Fruit fly (Drosophila melanogaster) whole organism, embryonic: ENCODE measurements around the gene toe.

Experiments used
- Atf3 ChIP-seq: fragments of 200-800 bp; sonication (Bioruptor generic); optimal IDR thresholded peaks from 3 replicates; lab custom pipeline; 2016; ENCODE audit warnings: missing biosample characterization, missing genetic modification characterization
- CG12769 ChIP-seq: fragments of 200-800 bp; sonication (Bioruptor generic); optimal IDR thresholded peaks from 2 replicates; lab custom pipeline; 2019; ENCODE audit warnings: missing biosample characterization, mild to moderate bottlenecking, missing genetic modification characterization, moderate library complexity
- CG15479 ChIP-seq: fragments of 200-800 bp; sonication (Bioruptor generic); optimal IDR thresholded peaks from 3 replicates; lab custom pipeline; 2019; ENCODE audit warnings: missing biosample characterization, mild to moderate bottlenecking, missing genetic modification characterization, moderate library complexity
- CG15514 ChIP-seq: fragments of 200-800 bp; sonication (Bioruptor generic); optimal IDR thresholded peaks from 3 replicates; lab custom pipeline; 2017; ENCODE audit warnings: missing biosample characterization, missing genetic modification characterization, mild to moderate bottlenecking, moderate library complexity, missing genetic modification reagents
- CG17186 ChIP-seq: fragments of 200-800 bp; sonication (Bioruptor generic); optimal IDR thresholded peaks from 3 replicates; lab custom pipeline; 2017; ENCODE audit warnings: missing biosample characterization, missing genetic modification reagents, missing genetic modification characterization
- CG17328 ChIP-seq: fragments of 200-800 bp; sonication (Bioruptor generic); IDR thresholded peaks from 2 replicates; pipeline ENCODE4 v1.3.6; 2022; ENCODE audit warnings: missing biosample characterization, missing genetic modification characterization
- CG1832 ChIP-seq: fragments of 200-800 bp; sonication (Bioruptor generic); optimal IDR thresholded peaks from 2 replicates; lab custom pipeline; 2017; ENCODE audit warnings: missing biosample characterization, mild to moderate bottlenecking, missing genetic modification characterization, inconsistent platforms
- CG3847 ChIP-seq: fragments of 200-800 bp; sonication (Bioruptor generic); IDR thresholded peaks from 2 replicates; pipeline ENCODE4 v1.3.6; 2022; ENCODE audit warnings: missing biosample characterization, missing genetic modification characterization
- CG42726 ChIP-seq: fragments of 200-800 bp; sonication (Bioruptor generic); IDR thresholded peaks from 2 replicates; pipeline ENCODE4 v1.3.6; 2022; ENCODE audit warnings: missing biosample characterization, missing genetic modification characterization; ENCODE audit not compliant: partially characterized antibody
- CG5953 ChIP-seq: fragments of 200-800 bp; sonication (Bioruptor generic); IDR thresholded peaks from 2 replicates; pipeline ENCODE4 v1.3.6; 2022; ENCODE audit warnings: missing biosample characterization, missing genetic modification characterization
- CG8359 ChIP-seq: fragments of 200-800 bp; sonication (Bioruptor generic); optimal IDR thresholded peaks from 2 replicates; lab custom pipeline; 2017; ENCODE audit warnings: missing biosample characterization, mild to moderate bottlenecking, missing genetic modification characterization, borderline replicate concordance
- CG8388 ChIP-seq: fragments of 200-800 bp; sonication (Bioruptor generic); optimal IDR thresholded peaks from 2 replicates; lab custom pipeline; 2019; ENCODE audit warnings: missing biosample characterization, mild to moderate bottlenecking, missing genetic modification characterization, moderate library complexity
- CG8478 ChIP-seq: fragments of >200 bp; optimal IDR thresholded peaks from 2 replicates; lab custom pipeline; 2018
- CG9609 ChIP-seq: fragments of 200-800 bp; sonication (Bioruptor generic); optimal IDR thresholded peaks from 3 replicates; lab custom pipeline; 2016; ENCODE audit warnings: missing biosample characterization, missing genetic modification characterization
- Chrac-16 ChIP-seq: fragments of 200-800 bp; sonication (Bioruptor generic); optimal IDR thresholded peaks from 3 replicates; lab custom pipeline; 2016; ENCODE audit warnings: missing biosample characterization, missing genetic modification characterization
- CoRest ChIP-seq: fragments of 200-800 bp; sonication (Bioruptor generic); optimal IDR thresholded peaks from 3 replicates; lab custom pipeline; 2018; ENCODE audit warnings: missing biosample characterization, mild to moderate bottlenecking, missing genetic modification characterization, moderate library complexity
- Dbx ChIP-seq: fragments of 200-800 bp; sonication (Bioruptor generic); IDR thresholded peaks from 3 replicates; pipeline ENCODE4 v1.3.6; 2022; ENCODE audit warnings: missing biosample characterization, missing genetic modification characterization
- Dfd ChIP-seq, 2 experiments: fragments of >200 bp; optimal IDR thresholded peaks; 2 replicates each; lab custom pipeline; 2017; ENCODE audit warnings: missing biosample characterization in 2 of 2, missing genetic modification characterization in 2 of 2
- Dll ChIP-seq: fragments of 200-800 bp; sonication (Bioruptor generic); IDR thresholded peaks from 4 replicates; pipeline ENCODE4 v1.3.6; 2022; ENCODE audit warnings: missing biosample characterization, missing genetic modification characterization; ENCODE audit not compliant: partially characterized antibody
- Doc2 ChIP-seq: fragments of 200-800 bp; sonication (Bioruptor generic); IDR thresholded peaks from 2 replicates; pipeline ENCODE4 v1.3.6; 2022; ENCODE audit warnings: missing biosample characterization, missing genetic modification characterization
- Dref ChIP-seq: fragments of 200-800 bp; sonication (Bioruptor generic); IDR thresholded peaks from 2 replicates; pipeline ENCODE4 v1.3.6; 2022; ENCODE audit warnings: missing biosample characterization, missing genetic modification characterization
- Hr78 ChIP-seq, 2 experiments: fragments of 200-800 bp in 1 of 2; fragments of >200 bp in 1 of 2; sonication (Bioruptor generic) in 1 of 2; optimal IDR thresholded peaks; 2 replicates each; lab custom pipeline; 2017 to 2019; ENCODE audit warnings: missing biosample characterization in 2 of 2, missing genetic modification characterization in 2 of 2, mild to moderate bottlenecking in 1 of 2, moderate library complexity in 1 of 2
- Kr ChIP-seq: fragments of 200-800 bp; sonication (Bioruptor generic); optimal IDR thresholded peaks from 2 replicates; lab custom pipeline; 2017; ENCODE audit warnings: missing biosample characterization, mild to moderate bottlenecking, missing genetic modification characterization
- Nf-YA ChIP-seq: fragments of 200-800 bp; sonication (Bioruptor generic); IDR thresholded peaks from 2 replicates; pipeline ENCODE4 v1.3.6; 2022; ENCODE audit warnings: missing biosample characterization, missing genetic modification characterization
- Trl ChIP-seq, 3 experiments: fragments of >200 bp in 2 of 3; fragments of 200-800 bp in 1 of 3; sonication (Bioruptor generic) in 1 of 3; optimal IDR thresholded peaks; 2 replicates in 1 of 3; 3 replicates in 2 of 3; lab custom pipeline; 2016 to 2017; ENCODE audit warnings: missing biosample characterization in 1 of 3, missing genetic modification characterization in 1 of 3
- abd-A ChIP-seq: fragments of 200-800 bp; sonication (Bioruptor generic); optimal IDR thresholded peaks from 3 replicates; lab custom pipeline; 2019; ENCODE audit warnings: missing biosample characterization, mild to moderate bottlenecking, missing genetic modification characterization, moderate library complexity
- cad ChIP-seq: fragments of >200 bp; optimal IDR thresholded peaks from 2 replicates; lab custom pipeline; 2017; ENCODE audit warnings: missing biosample characterization, missing genetic modification characterization
- cato ChIP-seq: fragments of 200-800 bp; sonication (Bioruptor generic); optimal IDR thresholded peaks from 2 replicates; lab custom pipeline; 2016; ENCODE audit warnings: missing biosample characterization, missing genetic modification characterization, borderline replicate concordance
- chm ChIP-seq: fragments of 200-800 bp; sonication (Bioruptor generic); IDR thresholded peaks from 2 replicates; pipeline ENCODE4 v1.3.6; 2022; ENCODE audit warnings: missing biosample characterization, missing genetic modification characterization
- chn ChIP-seq: fragments of 200-800 bp; sonication (Bioruptor generic); optimal IDR thresholded peaks from 2 replicates; lab custom pipeline; 2016; ENCODE audit warnings: missing biosample characterization, missing genetic modification characterization
- dan ChIP-seq: fragments of 200-800 bp; sonication (Bioruptor generic); IDR thresholded peaks from 2 replicates; pipeline ENCODE4 v1.3.6; 2022; ENCODE audit warnings: missing biosample characterization, missing genetic modification characterization
- danr ChIP-seq: fragments of 200-800 bp; sonication (Bioruptor generic); IDR thresholded peaks from 2 replicates; pipeline ENCODE4 v1.3.6; 2022; ENCODE audit warnings: missing biosample characterization, missing genetic modification characterization
- en ChIP-seq: fragments of 200-800 bp; sonication (Bioruptor generic); optimal IDR thresholded peaks from 2 replicates; lab custom pipeline; 2016; ENCODE audit warnings: missing biosample characterization, missing genetic modification characterization
- ewg ChIP-seq: fragments of 200-800 bp; sonication (Bioruptor generic); optimal IDR thresholded peaks from 3 replicates; lab custom pipeline; 2017; ENCODE audit warnings: mild to moderate bottlenecking, missing biosample characterization, missing genetic modification reagents, missing genetic modification characterization
- eyg ChIP-seq: fragments of 200-800 bp; sonication (Bioruptor generic); optimal IDR thresholded peaks from 3 replicates; lab custom pipeline; 2016; ENCODE audit warnings: missing biosample characterization, missing genetic modification characterization
- hth ChIP-seq: fragments of >200 bp; optimal IDR thresholded peaks from 2 replicates; lab custom pipeline; 2017; ENCODE audit warnings: inconsistent platforms
- maf-S ChIP-seq: fragments of 200-800 bp; sonication (Bioruptor generic); optimal IDR thresholded peaks from 2 replicates; lab custom pipeline; 2016; ENCODE audit warnings: missing biosample characterization, missing genetic modification characterization
- onecut ChIP-seq: fragments of 200-800 bp; sonication (Bioruptor generic); IDR thresholded peaks from 2 replicates; pipeline ENCODE4 v1.3.6; 2022; ENCODE audit warnings: missing biosample characterization, missing genetic modification characterization
- pan ChIP-seq, 4 experiments: fragments of >200 bp in 3 of 4; fragments of 200-800 bp in 1 of 4; sonication (Bioruptor generic) in 1 of 4; optimal IDR thresholded peaks in 3 of 4; IDR thresholded peaks in 1 of 4; 2 replicates each; pipeline versions ENCODE4 v1.3.6 to Lab custom; 2017 to 2022; ENCODE audit warnings: missing biosample characterization in 2 of 4, missing genetic modification characterization in 2 of 4, mixed read lengths in 1 of 4
- seq ChIP-seq: fragments of 200-800 bp; sonication (Bioruptor generic); IDR thresholded peaks from 2 replicates; pipeline ENCODE4 v1.3.6; 2022; ENCODE audit warnings: missing biosample characterization, missing genetic modification characterization
- stc ChIP-seq: fragments of 200-800 bp; sonication (Bioruptor generic); IDR thresholded peaks from 2 replicates; pipeline ENCODE4 v1.3.6; 2022; ENCODE audit warnings: missing biosample characterization, missing genetic modification characterization
- vnd ChIP-seq: fragments of 200-800 bp; sonication (Bioruptor generic); IDR thresholded peaks from 3 replicates; pipeline ENCODE4 v1.3.6; 2022; ENCODE audit warnings: missing biosample characterization, missing genetic modification characterization; ENCODE audit not compliant: partially characterized antibody
- zen ChIP-seq: fragments of 200-800 bp; sonication (Bioruptor generic); optimal IDR thresholded peaks from 3 replicates; lab custom pipeline; 2018; ENCODE audit warnings: missing biosample characterization, mild to moderate bottlenecking, missing genetic modification characterization, moderate library complexity

Gene toe

dm6 chr3L:12433710-12434109, 1.2 kb upstream of the toe start (continued):
- no peak for TF ChIP-seq Doc2 (GFP tag; lab: Robert Waterston, UW)
- no peak for TF ChIP-seq Chrac-16 (GFP tag; lab: Kevin White, UChicago)
- TF ChIP-seq Atf3 (GFP tag; lab: Kevin White, UChicago) = no peak
- no peak for TF ChIP-seq CG42726
- TF ChIP-seq cato (GFP tag; lab: Kevin White, UChicago) = no peak
- TF ChIP-seq stc (GFP tag; lab: Robert Waterston, UW) = no peak
- TF ChIP-seq CG15514 (GFP tag; lab: Kevin White, UChicago) = no peak
- no peak for TF ChIP-seq cad (GFP tag; lab: Kevin White, UChicago)
- peak; percentile 75 for TF ChIP-seq CG1832 (GFP tag; lab: Kevin White, UChicago)
- TF ChIP-seq zen (tag; lab: Kevin White, UChicago) = peak; percentile 45
- TF ChIP-seq chn (GFP tag; lab: Kevin White, UChicago) = no peak
- no peak for TF ChIP-seq CG5953
- no peak for TF ChIP-seq Dll
- no peak for TF ChIP-seq Dbx (GFP tag; lab: Robert Waterston, UW)
- 0 out of 3 replicates have a peak, but pooled peaks have one; percentile 21 for TF ChIP-seq vnd
- no peak for TF ChIP-seq CG9609 (GFP tag; lab: Kevin White, UChicago)
- no peak for TF ChIP-seq hth (lab: Kevin White, UChicago)
- TF ChIP-seq onecut = no peak
- no peak for TF ChIP-seq maf-S (GFP tag; lab: Kevin White, UChicago)
- TF ChIP-seq en (GFP tag; lab: Kevin White, UChicago) = no peak
- TF ChIP-seq ewg (GFP tag; lab: Kevin White, UChicago) = peak; percentile 82
- TF ChIP-seq CG8388 = no peak
- TF ChIP-seq Nf-YA = 0 out of 2 replicates have a peak, but pooled peaks have one; percentile 10
- TF ChIP-seq Trl (optimal IDR thresholded peaks at IDR 0.05; lab: Kevin White, UChicago) = no peak
- no peak for TF ChIP-seq Trl (GFP tag; optimal IDR thresholded peaks at IDR 0.05; lab: Kevin White, UChicago)
- no peak for TF ChIP-seq Dref (GFP tag; lab: Robert Waterston, UW)
- TF ChIP-seq seq (GFP tag; lab: Robert Waterston, UW) = no peak
- no peak for TF ChIP-seq eyg
- TF ChIP-seq CG12769 = no peak
- TF ChIP-seq dan (GFP tag; lab: Robert Waterston, UW) = no peak
- no peak for TF ChIP-seq Hr78 (GFP tag; optimal IDR thresholded peaks at IDR 0.05; lab: Kevin White, UChicago)
- TF ChIP-seq Kr (GFP tag; lab: Kevin White, UChicago) = no peak
- no peak for TF ChIP-seq CG15479 (GFP tag; lab: Kevin White, UChicago)
- peak; percentile 17 for TF ChIP-seq abd-A
- no peak for TF ChIP-seq CG8359 (GFP tag; lab: Kevin White, UChicago)
- no peak for TF ChIP-seq CG17186 (GFP tag; lab: Kevin White, UChicago)
- no peak for TF ChIP-seq pan (optimal IDR thresholded peaks at IDR 0.05; lab: Kevin White, UChicago)
- TF ChIP-seq pan (GFP tag; optimal IDR thresholded peaks at IDR 0.05 in 1 of 2, IDR thresholded peaks at IDR 0.05 in 1 of 2) = peak in 1 of 2 experiments; percentile 9
- TF ChIP-seq CG17328 (GFP tag; lab: Robert Waterston, UW) = no peak
- TF ChIP-seq Dfd (GFP tag; optimal IDR thresholded peaks at IDR 0.05; lab: Kevin White, UChicago) = no peak
- no peak for TF ChIP-seq CG3847 (GFP tag; lab: Robert Waterston, UW)
- no peak for TF ChIP-seq CoRest
- TF ChIP-seq chm = 0 out of 2 replicates have a peak, but pooled peaks have one; percentile 28
- no peak for TF ChIP-seq danr (GFP tag; lab: Robert Waterston, UW)
- TF ChIP-seq CG8478 (lab: Kevin White, UChicago) = peak; percentile 83
